Worm (Caenorhabditis elegans) whole organism, late embryonic: ENCODE measurements around the gene ilys-6.

Experiments used
- ets-4 ChIP-seq: sonication (generic microtip); optimal IDR thresholded peaks from 2 replicates; lab custom pipeline; 2016; ENCODE audit warnings: missing genetic modification characterization, missing compliant biosample characterization
- hlh-8 ChIP-seq: sonication (generic microtip); optimal IDR thresholded peaks from 2 replicates; lab custom pipeline; 2016; ENCODE audit warnings: missing genotype, missing genetic modification characterization, missing compliant biosample characterization
- nhr-11 ChIP-seq: fragments of 150-350 bp; optimal IDR thresholded peaks from 2 replicates; lab custom pipeline; 2014; ENCODE audit warnings: missing biosample characterization, missing genetic modification characterization

- no peak for TF ChIP-seq nhr-11 (tag; lab: Kevin White, UChicago)
- TF ChIP-seq ets-4: no peak
- TF ChIP-seq hlh-8 (tag; lab: Kevin White, UChicago): no peak
Observed at ce11 chrIV:4079514-4079913, 16.0 kb upstream of the ilys-6 start, which contains the start of gene C35B1.4.
